Fruit fly (Drosophila melanogaster) whole organism, wandering third instar larva: Measurements from ENCODE around the gene ATPsyngamma.

ENCODE experiments used
- Abd-B ChIP-seq: fragments of >200 bp; optimal IDR thresholded peaks from 2 replicates; lab custom pipeline; 2017; ENCODE audit warnings: missing biosample characterization, missing genetic modification characterization
- CG32264 ChIP-seq: fragments of 200-800 bp; sonication (Bioruptor generic); optimal IDR thresholded peaks from 2 replicates; lab custom pipeline; 2016; ENCODE audit warnings: missing biosample characterization, missing genetic modification characterization
- CrebA ChIP-seq: fragments of 200-800 bp; sonication (Bioruptor generic); optimal IDR thresholded peaks from 2 replicates; lab custom pipeline; 2016; ENCODE audit warnings: missing biosample characterization, mild to moderate bottlenecking, missing genetic modification characterization, borderline replicate concordance
- Dfd ChIP-seq: fragments of >200 bp; optimal IDR thresholded peaks from 2 replicates; lab custom pipeline; 2017; ENCODE audit warnings: missing biosample characterization, missing genetic modification characterization
- Dif ChIP-seq: fragments of 200-275, 200-300 bp; sonication (Bioruptor generic); optimal IDR thresholded peaks from 2 replicates; lab custom pipeline; 2018; ENCODE audit warnings: missing biosample characterization, missing genetic modification characterization; ENCODE audit not compliant: partially characterized antibody
- GATAd ChIP-seq: sonication (Bioruptor generic); optimal IDR thresholded peaks from 2 replicates; lab custom pipeline; 2016; ENCODE audit warnings: missing biosample characterization, missing genetic modification characterization
- HLH106 ChIP-seq: fragments of 200-800 bp; optimal IDR thresholded peaks from 3 replicates; lab custom pipeline; 2019; ENCODE audit warnings: missing biosample characterization, mild to moderate bottlenecking, missing genetic modification characterization, moderate library complexity
- Hnf4 ChIP-seq: fragments of 200-800 bp; sonication (Bioruptor generic); optimal IDR thresholded peaks from 2 replicates; lab custom pipeline; 2016; ENCODE audit warnings: missing biosample characterization, mild to moderate bottlenecking, missing genetic modification characterization
- Hr83 ChIP-seq: fragments of 200-300 bp; sonication (Bioruptor generic); optimal IDR thresholded peaks from 2 replicates; lab custom pipeline; 2016; ENCODE audit warnings: missing biosample characterization, mild to moderate bottlenecking, missing genetic modification characterization, moderate library complexity; ENCODE audit not compliant: poor library complexity, severe bottlenecking
- Jra ChIP-seq: sonication (Bioruptor generic); optimal IDR thresholded peaks from 2 replicates; lab custom pipeline; 2016; ENCODE audit warnings: missing biosample characterization, missing genetic modification characterization
- Mio ChIP-seq: sonication (Bioruptor generic); optimal IDR thresholded peaks from 2 replicates; lab custom pipeline; 2016; ENCODE audit warnings: missing biosample characterization, missing genetic modification characterization
- Myc ChIP-seq: fragments of >200 bp; optimal IDR thresholded peaks from 2 replicates; lab custom pipeline; 2017
- N ChIP-seq: fragments of >200 bp; optimal IDR thresholded peaks from 2 replicates; lab custom pipeline; 2018; ENCODE audit warnings: missing biosample characterization, missing external identifiers, missing genetic modification characterization
- OdsH ChIP-seq: fragments of 200-800 bp; sonication (Bioruptor generic); optimal IDR thresholded peaks from 2 replicates; lab custom pipeline; 2016; ENCODE audit warnings: missing biosample characterization, mild to moderate bottlenecking, missing genetic modification characterization
- Rel ChIP-seq, 2 experiments: fragments of 200-800 bp; sonication (Bioruptor generic) in 1 of 2; optimal IDR thresholded peaks; 2 replicates in 1 of 2; 3 replicates in 1 of 2; lab custom pipeline; 2016 to 2019; ENCODE audit warnings: mild to moderate bottlenecking in 2 of 2, missing biosample characterization in 2 of 2, missing genetic modification characterization in 2 of 2, moderate library complexity in 1 of 2
- Sp1 ChIP-seq: fragments of 200-800 bp; sonication (Bioruptor generic); optimal IDR thresholded peaks from 3 replicates; lab custom pipeline; 2019; ENCODE audit warnings: missing biosample characterization, mild to moderate bottlenecking, missing genetic modification characterization, moderate library complexity
- Vsx2 ChIP-seq: fragments of 200-300, 225-300 bp; sonication (Bioruptor generic); optimal IDR thresholded peaks from 2 replicates; lab custom pipeline; 2018; ENCODE audit warnings: missing biosample characterization, missing genetic modification characterization; ENCODE audit not compliant: partially characterized antibody
- br ChIP-seq: fragments of 200-800 bp; sonication (Bioruptor generic); optimal IDR thresholded peaks from 2 replicates; lab custom pipeline; 2016; ENCODE audit warnings: missing biosample characterization, missing genetic modification characterization
- brk ChIP-seq: fragments of 200-800 bp; sonication (Bioruptor generic); optimal IDR thresholded peaks from 2 replicates; lab custom pipeline; 2016; ENCODE audit warnings: missing biosample characterization, mild to moderate bottlenecking, missing genetic modification characterization
- dl ChIP-seq, 2 experiments: fragments of 175-275, 200-275 bp in 1 of 2; fragments of 200-275 bp in 1 of 2; sonication (Bioruptor generic); optimal IDR thresholded peaks; lab custom pipeline; 2018; ENCODE audit warnings: mild to moderate bottlenecking in 2 of 2, missing biosample characterization in 2 of 2, missing genetic modification characterization in 2 of 2, moderate library complexity in 2 of 2; ENCODE audit not compliant: partially characterized antibody in 2 of 2, insufficient read depth in 1 of 2
- dmrt93B ChIP-seq: fragments of 200-800 bp; sonication (Bioruptor generic); optimal IDR thresholded peaks from 2 replicates; lab custom pipeline; 2018; ENCODE audit warnings: missing biosample characterization, mild to moderate bottlenecking, missing genetic modification characterization
- dsf ChIP-seq: sonication (Bioruptor generic); optimal IDR thresholded peaks from 2 replicates; lab custom pipeline; 2016; ENCODE audit warnings: missing biosample characterization, missing genetic modification characterization, borderline replicate concordance
- ey ChIP-seq: fragments of 200-800 bp; sonication (Bioruptor generic); optimal IDR thresholded peaks from 2 replicates; lab custom pipeline; 2016; ENCODE audit warnings: missing biosample characterization, missing genetic modification characterization
- foxo ChIP-seq, 2 experiments: fragments of 200-800 bp; sonication (Bioruptor generic); optimal IDR thresholded peaks; 2 replicates in 1 of 2; 3 replicates in 1 of 2; lab custom pipeline; 2016 to 2017; ENCODE audit warnings: missing biosample characterization in 2 of 2, missing genetic modification characterization in 2 of 2
- fru ChIP-seq: fragments of 200-800 bp; sonication (Bioruptor generic); optimal IDR thresholded peaks from 3 replicates; lab custom pipeline; 2016; ENCODE audit warnings: missing biosample characterization, mild to moderate bottlenecking, missing genetic modification characterization
- h ChIP-seq: fragments of 200-800 bp; sonication (Bioruptor generic); optimal IDR thresholded peaks from 3 replicates; lab custom pipeline; 2016; ENCODE audit warnings: missing biosample characterization, mild to moderate bottlenecking, missing genetic modification characterization
- jim ChIP-seq: fragments of 175-275, 200-325 bp; sonication (Bioruptor generic); optimal IDR thresholded peaks from 2 replicates; lab custom pipeline; 2016; ENCODE audit warnings: missing biosample characterization, mild to moderate bottlenecking, missing genetic modification characterization
- lola ChIP-seq: fragments of >200 bp; optimal IDR thresholded peaks from 2 replicates; lab custom pipeline; 2017; ENCODE audit warnings: missing biosample characterization, missing genetic modification characterization
- pan ChIP-seq: fragments of >200 bp; optimal IDR thresholded peaks from 2 replicates; lab custom pipeline; 2017
- psq ChIP-seq: fragments of 200-800 bp; sonication (Bioruptor generic); optimal IDR thresholded peaks from 3 replicates; lab custom pipeline; 2017; ENCODE audit warnings: missing biosample characterization, mild to moderate bottlenecking, missing genetic modification characterization, moderate library complexity
- rgr ChIP-seq: fragments of 200-800 bp; sonication (Bioruptor generic); optimal IDR thresholded peaks from 3 replicates; lab custom pipeline; 2016; ENCODE audit warnings: missing biosample characterization, mild to moderate bottlenecking, missing genetic modification characterization
- sage ChIP-seq: fragments of 200-800 bp; sonication (Bioruptor generic); optimal IDR thresholded peaks from 2 replicates; lab custom pipeline; 2016; ENCODE audit warnings: missing biosample characterization, mild to moderate bottlenecking, missing genetic modification characterization
- sv ChIP-seq: fragments of 200-800 bp; sonication (Bioruptor generic); optimal IDR thresholded peaks from 3 replicates; lab custom pipeline; 2016; ENCODE audit warnings: missing biosample characterization, missing genetic modification characterization
- tai ChIP-seq: sonication (Bioruptor generic); optimal IDR thresholded peaks from 2 replicates; lab custom pipeline; 2016; ENCODE audit warnings: missing biosample characterization, missing genetic modification characterization
- woc ChIP-seq: sonication (Bioruptor generic); optimal IDR thresholded peaks from 2 replicates; lab custom pipeline; 2016; ENCODE audit warnings: missing biosample characterization, mild to moderate bottlenecking, missing genetic modification characterization

The ATPsyngamma gene

DNA sequence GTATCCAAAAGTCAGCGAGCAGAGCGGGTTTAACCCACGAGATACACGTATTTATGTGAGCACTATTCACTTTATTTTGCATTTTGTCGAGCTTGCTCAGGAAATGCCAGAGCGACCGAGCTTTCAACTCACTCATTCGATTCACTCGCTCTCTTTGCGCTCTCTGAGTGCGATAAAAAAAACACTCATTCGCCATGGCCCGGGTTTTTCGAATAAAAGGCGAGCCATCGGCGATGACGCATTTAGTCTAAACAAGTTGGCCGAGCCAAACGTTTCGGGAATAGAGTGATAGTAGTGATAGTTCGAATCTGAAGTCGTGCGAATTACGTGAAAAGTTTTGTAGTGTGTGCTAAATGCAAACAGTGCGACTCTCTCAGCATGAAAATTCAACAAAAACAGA is 33.4 kb upstream of the ATPsyngamma start (continued):
- TF ChIP-seq dmrt93B (no peak), rgr (GFP tag; lab: Kevin White, UChicago) (peak; percentile 39), Sp1 (peak; percentile 49), dsf (GFP tag; lab: Kevin White, UChicago) (no peak), sage (GFP tag; lab: Kevin White, UChicago) (peak; percentile 6), CG32264 (GFP tag; lab: Kevin White, UChicago) (no peak), pan (lab: Kevin White, UChicago) (no peak), CrebA (GFP tag; lab: Kevin White, UChicago) (peak; percentile 67), Vsx2 (GFP tag; lab: Kevin White, UChicago) (no peak)

DNA sequence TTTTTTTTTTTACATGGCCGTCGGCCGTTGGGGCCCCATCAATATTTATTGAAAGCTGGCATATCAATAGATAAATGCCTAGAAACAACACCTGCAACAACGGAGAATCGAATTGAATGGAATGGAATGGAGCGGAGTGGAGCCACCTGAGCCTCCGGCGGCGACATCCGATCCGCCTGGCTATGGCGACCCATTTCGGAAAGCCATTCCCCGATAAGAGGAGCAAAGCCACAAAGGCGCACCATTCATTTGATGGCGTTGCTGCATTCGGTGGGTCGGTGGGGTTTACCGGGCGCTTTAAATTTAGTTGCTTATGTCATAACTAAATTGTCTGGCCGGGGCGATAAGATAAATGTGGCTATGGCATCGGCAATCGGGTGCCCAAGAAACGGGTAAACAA is 32.9 kb upstream of the ATPsyngamma start:
- no peak for TF ChIP-seq Rel (GFP tag; optimal IDR thresholded peaks at IDR 0.05; lab: Kevin White, UChicago)
- TF ChIP-seq Rel (tag; optimal IDR thresholded peaks at IDR 0.05; lab: Kevin White, UChicago), result peak; percentile 95
- no peak for TF ChIP-seq jim (GFP tag; lab: Kevin White, UChicago)
- TF ChIP-seq br (GFP tag; lab: Kevin White, UChicago), result no peak

DNA sequence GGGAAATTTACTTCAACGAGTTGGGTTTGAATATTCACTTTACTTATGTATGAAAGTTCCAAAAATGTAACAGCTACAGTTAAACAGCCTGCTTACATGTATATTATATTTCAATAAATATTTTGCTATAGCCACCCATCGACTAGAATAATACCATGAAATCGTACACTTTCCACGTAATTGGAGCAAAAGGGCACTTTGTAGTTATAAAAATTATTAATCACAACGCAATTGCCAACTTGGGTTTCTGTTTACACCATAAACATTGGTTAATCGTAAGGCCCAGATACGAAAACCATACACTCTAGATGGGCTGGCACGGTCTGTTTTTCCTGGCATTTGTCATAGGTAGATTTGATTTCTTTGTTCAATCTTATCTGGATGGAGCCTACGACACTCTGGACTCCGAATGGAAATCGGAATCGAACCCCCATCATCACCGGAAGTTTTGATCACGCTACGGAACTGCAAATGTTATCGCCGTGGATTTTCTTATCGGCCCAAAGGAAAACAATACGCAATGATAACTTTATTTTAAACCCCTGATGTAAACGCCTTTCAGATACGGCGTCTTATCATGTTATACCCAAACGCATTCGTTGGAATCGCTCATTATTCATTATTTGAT is 31.6 kb upstream of the ATPsyngamma start, which contains the start of gene fig:
TSS of gene fig (minus strand) at position 51 of the 628 bp plus-strand sequence.
- TF ChIP-seq GATAd (GFP tag; lab: Kevin White, UChicago), result no peak
- TF ChIP-seq CrebA (GFP tag; lab: Kevin White, UChicago), result no peak
- TF ChIP-seq Hr83 (GFP tag; lab: Kevin White, UChicago), result peak; percentile 36
- no peak for TF ChIP-seq Rel (GFP tag; optimal IDR thresholded peaks at IDR 0.05; lab: Kevin White, UChicago)
- peak; percentile 63 for TF ChIP-seq Rel (tag; optimal IDR thresholded peaks at IDR 0.05; lab: Kevin White, UChicago)
- TF ChIP-seq tai, result no peak
- no peak for TF ChIP-seq OdsH (GFP tag; lab: Kevin White, UChicago)
- no peak for TF ChIP-seq Abd-B (GFP tag; lab: Kevin White, UChicago)
- TF ChIP-seq h (GFP tag; lab: Kevin White, UChicago), result peak; percentile 33

DNA sequence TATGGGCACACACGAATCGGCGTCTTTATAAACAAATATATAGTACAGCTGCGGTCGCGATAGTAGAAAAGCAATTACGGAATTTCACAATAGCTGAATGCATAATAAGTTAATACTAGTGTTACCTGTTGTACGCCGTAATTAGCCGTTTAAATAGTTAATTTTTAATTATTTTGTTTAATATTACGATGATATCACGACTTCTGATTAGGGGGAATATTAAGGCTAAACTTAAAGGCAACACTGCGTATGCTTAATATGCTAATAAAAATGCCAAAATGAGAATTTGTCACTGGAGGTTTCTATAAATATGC is 30.0 kb upstream of the ATPsyngamma start:
- peak in 1 of 2 experiments; percentile 6 for TF ChIP-seq foxo (GFP tag; optimal IDR thresholded peaks at IDR 0.05; lab: Kevin White, UChicago)
- no peak for TF ChIP-seq sage (GFP tag; lab: Kevin White, UChicago)
- no peak for TF ChIP-seq psq (GFP tag; lab: Kevin White, UChicago)

DNA sequence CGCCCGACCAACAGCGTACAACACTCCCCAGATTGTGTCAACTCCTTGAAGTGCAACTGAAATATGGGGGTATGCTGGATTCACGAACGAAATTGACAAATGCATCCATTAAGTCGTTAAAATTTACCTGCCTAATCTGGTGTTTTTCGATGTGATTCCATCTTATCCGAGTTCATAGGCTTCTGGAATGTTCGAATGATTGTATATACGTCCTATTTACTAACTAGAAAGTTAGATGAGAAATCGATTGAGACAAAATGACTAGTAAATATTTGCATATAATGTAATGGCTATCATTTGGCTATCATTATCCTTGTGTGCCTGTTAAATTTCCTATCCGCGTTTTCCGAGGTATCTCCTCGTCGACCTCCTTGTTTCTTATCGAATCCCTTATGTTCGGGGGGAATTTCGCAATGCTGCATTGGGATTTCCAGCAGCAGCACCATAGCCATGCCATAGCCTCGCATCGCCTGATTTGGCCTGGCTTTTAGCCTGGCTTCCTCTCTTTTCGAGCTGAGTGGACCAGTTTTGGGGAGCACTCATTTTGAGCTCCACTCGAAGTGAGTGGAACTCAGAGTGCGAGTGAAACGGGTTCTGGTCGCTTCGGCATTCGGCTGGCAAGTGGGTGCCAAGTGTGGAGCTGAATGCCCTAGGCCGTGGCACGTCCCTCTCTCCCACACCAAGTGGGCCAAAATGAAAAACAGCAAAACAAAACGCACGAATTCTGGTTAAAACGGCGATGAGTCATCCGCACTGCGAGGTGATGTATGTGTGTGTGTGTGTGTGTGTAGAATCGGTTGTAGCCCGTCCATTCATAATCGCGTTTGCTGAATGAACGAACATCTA is 29.4 kb upstream of the ATPsyngamma start:
- TF ChIP-seq dsf (GFP tag; lab: Kevin White, UChicago) (no peak), fru (GFP tag; lab: Kevin White, UChicago) (peak; percentile 54), dmrt93B (peak; percentile 14), Abd-B (GFP tag; lab: Kevin White, UChicago) (no peak), dl (GFP tag; optimal IDR thresholded peaks at IDR 0.05; lab: Kevin White, UChicago; ENCODE audit: insufficient read depth in 1 of 2, partially characterized antibody in 2 of 2) (no peak), Myc (lab: Kevin White, UChicago) (no peak), lola (no peak), br (GFP tag; lab: Kevin White, UChicago) (peak; percentile 53), N (no peak), jim (GFP tag; lab: Kevin White, UChicago) (no peak), OdsH (GFP tag; lab: Kevin White, UChicago) (peak; percentile 29), CG32264 (GFP tag; lab: Kevin White, UChicago) (no peak), Sp1 (peak; percentile 17), ey (GFP tag; lab: Kevin White, UChicago) (peak; percentile 39), foxo (GFP tag; optimal IDR thresholded peaks at IDR 0.05; lab: Kevin White, UChicago) (peak in 1 of 2 experiments; percentile 45), sage (GFP tag; lab: Kevin White, UChicago) (no peak), Jra (GFP tag; lab: Kevin White, UChicago) (peak; percentile 49), brk (GFP tag; lab: Kevin White, UChicago) (peak; percentile 0), HLH106 (tag; lab: Kevin White, UChicago) (peak; percentile 28), pan (lab: Kevin White, UChicago) (peak; percentile 38), tai (no peak), sv (GFP tag; lab: Kevin White, UChicago) (no peak), Hnf4 (no peak), rgr (GFP tag; lab: Kevin White, UChicago) (peak; percentile 41), Rel (GFP tag; optimal IDR thresholded peaks at IDR 0.05; lab: Kevin White, UChicago) (no peak), Rel (tag; optimal IDR thresholded peaks at IDR 0.05; lab: Kevin White, UChicago) (peak; percentile 83), Dif (GFP tag; lab: Kevin White, UChicago) (no peak), woc (peak; percentile 86), Dfd (peak; percentile 57), CrebA (GFP tag; lab: Kevin White, UChicago) (no peak), h (GFP tag; lab: Kevin White, UChicago) (peak; percentile 33), Mio (GFP tag; lab: Kevin White, UChicago) (no peak)
